Worm (Caenorhabditis elegans): ENCODE data around the gene ubc-15.

ubc-15 gene

ce11 chrII:2881088-2881487 lies 32.3 kb downstream of the ubc-15 start:
- TF ChIP-seq nhr-23 (tag; optimal IDR thresholded peaks at IDR 0.05): no peak

ce11 chrII:2878909-2879308 lies 34.5 kb downstream of the ubc-15 start:
- TF ChIP-seq ZK546.5 (tag; optimal IDR thresholded peaks at IDR 0.05) (no peak), nhr-25 (tag; optimal IDR thresholded peaks at IDR 0.05) (no peak), dmd-4 (tag; optimal IDR thresholded peaks at IDR 0.05) (no peak), snpc-4 (tag; optimal IDR thresholded peaks at IDR 0.05) (no peak), ztf-11 (tag; optimal IDR thresholded peaks at IDR 0.05) (no peak)

ce11 chrII:2874801-2875200 lies 38.6 kb downstream of the ubc-15 start, which contains the start of gene Y110A2AL.1:
Gene Y110A2AL.1 (plus strand): TSS chrII:2875101.
- TF ChIP-seq mab-5 (tag; optimal IDR thresholded peaks at IDR 0.05) (no peak), ceh-16 (tag; optimal IDR thresholded peaks at IDR 0.05) (no peak), lin-39 (tag; optimal IDR thresholded peaks at IDR 0.05) (no peak), unc-39 (tag; optimal IDR thresholded peaks at IDR 0.05) (no peak), snpc-4 (tag; optimal IDR thresholded peaks at IDR 0.05) (no peak), elt-3 (tag; optimal IDR thresholded peaks at IDR 0.05) (no peak), nhr-77 (tag; optimal IDR thresholded peaks at IDR 0.05) (no peak), sem-4 (tag; optimal IDR thresholded peaks at IDR 0.05) (no peak), nhr-21 (tag; optimal IDR thresholded peaks at IDR 0.05) (no peak), zag-1 (tag; optimal IDR thresholded peaks at IDR 0.05) (no peak), R02D3.7 (tag; optimal IDR thresholded peaks at IDR 0.05) (no peak), ZK546.5 (tag; optimal IDR thresholded peaks at IDR 0.05) (no peak), mbf-1 (tag; optimal IDR thresholded peaks at IDR 0.05) (no peak), alr-1 (tag; optimal IDR thresholded peaks at IDR 0.05) (no peak), egl-27 (tag; optimal IDR thresholded peaks at IDR 0.05) (no peak), gmeb-1 (tag; optimal IDR thresholded peaks at IDR 0.05) (no peak)

ce11 chrII:2871816-2872215 lies 41.6 kb downstream of the ubc-15 start, which contains the start of gene Y110A2AL.10:
Gene Y110A2AL.10 (minus strand): TSS chrII:2871916.
- TF ChIP-seq lin-11 (tag; optimal IDR thresholded peaks at IDR 0.05) (no peak), R02D3.7 (tag; optimal IDR thresholded peaks at IDR 0.05) (no peak), ceh-16 (tag; optimal IDR thresholded peaks at IDR 0.05) (no peak), Y55F3AM.14 (GFP tag; optimal IDR thresholded peaks at IDR 0.05) (no peak), mdl-1 (tag; optimal IDR thresholded peaks at IDR 0.05) (no peak), elt-3 (tag; optimal IDR thresholded peaks at IDR 0.05) (no peak), nhr-21 (tag; optimal IDR thresholded peaks at IDR 0.05) (no peak), alr-1 (tag; optimal IDR thresholded peaks at IDR 0.05) (no peak), peb-1 (tag; optimal IDR thresholded peaks at IDR 0.05) (no peak), crh-2 (tag; optimal IDR thresholded peaks at IDR 0.05) (no peak), dmd-4 (tag; optimal IDR thresholded peaks at IDR 0.05) (no peak), nhr-11 (tag; optimal IDR thresholded peaks at IDR 0.05) (no peak), ceh-82 (tag; optimal IDR thresholded peaks at IDR 0.05) (no peak), elt-1 (tag; optimal IDR thresholded peaks at IDR 0.05) (no peak)

- TF ChIP-seq ztf-1 (GFP tag; conservative IDR thresholded peaks at IDR 0.05) (no peak), F13H6.1 (tag; optimal IDR thresholded peaks at IDR 0.05) (no peak)
Measured at ce11 chrII:2867701-2868100, 45.7 kb downstream of the ubc-15 start, which contains the start of gene Y110A2AL.2. Gene Y110A2AL.2 (plus strand): TSS chrII:2868001.

- TF ChIP-seq lin-13 (GFP tag; optimal IDR thresholded peaks at IDR 0.05) (no peak), gmeb-1 (tag; optimal IDR thresholded peaks at IDR 0.05) (no peak), ztf-4 (tag; optimal IDR thresholded peaks at IDR 0.05) (no peak), ama-1 (optimal IDR thresholded peaks at IDR 0.05) (no peak)
Measured at ce11 chrII:2866541-2867124, 46.8 kb downstream of the ubc-15 start, which contains the start of the genes Y110A2AL.9 and Y110A2AL.3. Gene Y110A2AL.9 (minus strand): TSS chrII:2866641. Gene Y110A2AL.3 (plus strand): TSS chrII:2867074.

Measured in whole organism, L2 larva.